Worm (Caenorhabditis elegans) whole organism, L1 larva: ENCODE measurements around the gene H43I07.4.

ENCODE experiments used
- alr-1 ChIP-seq: fragments of 200-800 bp; sonication (Bioruptor generic); optimal IDR thresholded peaks from 2 replicates; lab custom pipeline; 2018; ENCODE audit warnings: borderline replicate concordance, mild to moderate bottlenecking, missing genetic modification characterization, missing compliant biosample characterization
- aly-2 ChIP-seq: fragments of 150-350 bp; optimal IDR thresholded peaks from 2 replicates; lab custom pipeline; 2014; ENCODE audit warnings: missing biosample characterization, missing genetic modification characterization
- ama-1 ChIP-seq: fragments of 150-350 bp; optimal IDR thresholded peaks from 2 replicates; lab custom pipeline; 2014
- fos-1 ChIP-seq: fragments of 150-350 bp; optimal IDR thresholded peaks from 2 replicates; lab custom pipeline; 2014; ENCODE audit warnings: missing biosample characterization, missing genetic modification characterization
- irx-1 ChIP-seq: sonication (generic microtip); optimal IDR thresholded peaks from 2 replicates; lab custom pipeline; 2016; ENCODE audit warnings: missing genetic modification characterization, missing compliant biosample characterization
- lin-15B ChIP-seq: fragments of 150-350 bp; sonication (generic microtip); optimal IDR thresholded peaks from 3 replicates; lab custom pipeline; 2014; ENCODE audit warnings: missing biosample characterization, missing genetic modification characterization
- mep-1 ChIP-seq: fragments of 150-350 bp; optimal IDR thresholded peaks from 2 replicates; lab custom pipeline; 2014; ENCODE audit warnings: missing biosample characterization, missing genetic modification characterization
- nhr-20 ChIP-seq: sonication (generic microtip); optimal IDR thresholded peaks from 2 replicates; lab custom pipeline; 2016; ENCODE audit warnings: mild to moderate bottlenecking, missing genetic modification characterization, missing compliant biosample characterization
- nhr-28 ChIP-seq: fragments of 150-350 bp; optimal IDR thresholded peaks from 2 replicates; lab custom pipeline; 2014; ENCODE audit warnings: missing biosample characterization, missing genetic modification characterization
- nhr-76 ChIP-seq: sonication (generic microtip); optimal IDR thresholded peaks from 2 replicates; lab custom pipeline; 2017; ENCODE audit warnings: missing biosample characterization, missing genetic modification characterization
- nhr-77 ChIP-seq: fragments of 150-350 bp; optimal IDR thresholded peaks from 2 replicates; lab custom pipeline; 2014; ENCODE audit warnings: missing biosample characterization, missing genetic modification characterization
- nhr-85 ChIP-seq: sonication (generic microtip); peaks from one replicate; lab custom pipeline; 2016; ENCODE audit warnings: missing genetic modification characterization, inconsistent platforms, missing compliant biosample characterization
- pqm-1 ChIP-seq: sonication (generic microtip); optimal IDR thresholded peaks from 3 replicates; lab custom pipeline; 2017; ENCODE audit warnings: missing biosample characterization, missing genetic modification characterization

- TF ChIP-seq aly-2 (no peak), nhr-20 (no peak), nhr-77 (tag; lab: Kevin White, UChicago) (no peak), alr-1 (tag; lab: Kevin White, UChicago) (no peak), nhr-76 (no peak), irx-1 (tag; lab: Kevin White, UChicago) (no peak), pqm-1 (no peak), mep-1 (tag; lab: Kevin White, UChicago) (no peak), ama-1 (lab: Kevin White, UChicago) (no peak), nhr-85 (tag; lab: Kevin White, UChicago) (no peak), nhr-28 (tag; lab: Kevin White, UChicago) (no peak), lin-15B (tag; lab: Kevin White, UChicago) (no peak), fos-1 (tag; lab: Kevin White, UChicago) (no peak)
Observed at ce11 chrV:4185885-4186284, 30.1 kb upstream of the H43I07.4 start.
